Worm (Caenorhabditis elegans) whole organism, L4 larva: ENCODE measurements around the gene T04C12.9.

Experiments used
- ZK337.2 ChIP-seq: fragments of 200-800 bp; sonication (Bioruptor generic); IDR thresholded peaks from 2 replicates; pipeline ENCODE4 v1.3.6; 2022; ENCODE audit warnings: missing genetic modification reagents, missing genetic modification characterization, missing compliant biosample characterization
- aly-2 ChIP-seq: sonication (generic microtip); optimal IDR thresholded peaks from 2 replicates; lab custom pipeline; 2018; ENCODE audit warnings: missing biosample characterization, missing genetic modification characterization
- ama-1 ChIP-seq: fragments of 150-350 bp; optimal IDR thresholded peaks from 2 replicates; lab custom pipeline; 2014; ENCODE audit warnings: inconsistent platforms, mixed read lengths
- mxl-3 ChIP-seq: fragments of 200-800 bp; sonication (Bioruptor generic); optimal IDR thresholded peaks from 2 replicates; lab custom pipeline; 2018; ENCODE audit warnings: mild to moderate bottlenecking, missing genetic modification characterization, missing compliant biosample characterization
- nhr-10 ChIP-seq: fragments of 150-350 bp; optimal IDR thresholded peaks from 2 replicates; lab custom pipeline; 2014; ENCODE audit warnings: missing biosample characterization, missing genetic modification characterization
- nhr-76 ChIP-seq: fragments of 150-350 bp; optimal IDR thresholded peaks from 2 replicates; lab custom pipeline; 2014; ENCODE audit warnings: missing biosample characterization, missing genetic modification characterization
- skn-1 ChIP-seq: fragments of 150-350 bp; optimal IDR thresholded peaks from 2 replicates; lab custom pipeline; 2014; ENCODE audit warnings: missing biosample characterization, missing genetic modification characterization
- snpc-4 ChIP-seq: fragments of 150-350 bp; optimal IDR thresholded peaks from 2 replicates; lab custom pipeline; 2014; ENCODE audit warnings: missing biosample characterization, missing genetic modification characterization
- unc-39 ChIP-seq: sonication (generic microtip); optimal IDR thresholded peaks from 2 replicates; lab custom pipeline; 2017; ENCODE audit warnings: missing biosample characterization, missing genetic modification characterization
- unc-62 ChIP-seq, 3 experiments: fragments of 150-350 bp in 1 of 3; sonication (generic microtip); optimal IDR thresholded peaks in 2 of 3; peaks in 1 of 3; 1 replicate in 1 of 3; 2 replicates in 2 of 3; lab custom pipeline; 2014 to 2017; ENCODE audit warnings: missing biosample characterization in 3 of 3, missing genetic modification characterization in 3 of 3, missing genetic modification reagents in 3 of 3, missing genotype in 1 of 3
- ztf-11 ChIP-seq: fragments of 150-350 bp; optimal IDR thresholded peaks from 2 replicates; lab custom pipeline; 2014; ENCODE audit warnings: missing biosample characterization, missing genetic modification characterization

DNA sequence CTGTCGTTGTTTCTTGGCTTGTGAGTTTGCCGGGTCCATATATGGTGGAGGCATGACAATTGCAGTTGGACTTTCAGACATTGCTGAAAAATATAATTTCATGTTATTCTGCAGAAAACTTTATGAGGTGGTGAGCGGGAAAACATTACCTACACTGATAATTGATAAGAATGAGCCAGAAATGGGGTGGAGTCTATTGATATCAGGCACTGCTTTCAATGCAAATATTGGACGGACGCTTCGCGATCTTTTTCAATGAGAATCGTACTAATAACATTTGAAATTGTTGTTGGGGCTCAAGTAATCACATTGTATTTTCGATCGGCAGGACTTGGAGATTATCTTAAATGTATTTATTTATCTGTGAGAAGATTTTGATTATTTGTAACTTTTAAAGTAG is 3.8 kb downstream of the T04C12.9 start, which contains the start of gene T04C12.1:
- TF ChIP-seq ZK337.2 (GFP tag; lab: Robert Waterston, UW) (no peak), nhr-10 (tag; lab: Kevin White, UChicago) (no peak), aly-2 (no peak), unc-39 (tag; lab: Kevin White, UChicago) (no peak), mxl-3 (no peak), ztf-11 (tag; lab: Kevin White, UChicago) (no peak), snpc-4 (tag; lab: Kevin White, UChicago) (no peak), unc-62 (GFP tag; optimal IDR thresholded peaks at IDR 0.05 in 1 of 2; lab: Kevin White, UChicago) (no peak), unc-62 (tag; optimal IDR thresholded peaks at IDR 0.05; lab: Kevin White, UChicago) (no peak), skn-1 (tag; lab: Kevin White, UChicago) (no peak), nhr-76 (tag; lab: Kevin White, UChicago) (no peak), ama-1 (lab: Kevin White, UChicago) (no peak)
